Worm (Caenorhabditis elegans): ENCODE data around the gene chil-19.

DNA sequence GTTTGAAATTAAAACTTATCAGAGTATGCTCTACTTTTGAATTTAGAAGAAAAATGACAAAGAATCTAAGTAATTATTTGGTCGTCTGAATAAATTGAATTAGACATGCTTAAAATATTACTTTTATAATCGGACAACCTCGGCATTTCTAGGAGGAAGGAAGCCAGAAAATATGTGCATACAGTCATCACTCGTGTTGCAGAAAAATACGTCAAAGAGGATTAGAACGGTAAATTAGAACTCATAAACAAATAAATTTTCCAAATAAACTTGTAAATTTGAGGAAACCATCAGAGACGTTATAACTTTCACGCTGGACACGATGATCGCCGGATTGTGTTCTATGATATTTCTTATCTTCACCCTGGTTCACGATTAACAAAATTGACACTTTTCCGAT lies at the start of gene chil-19:
- TF ChIP-seq skn-1 (tag; optimal IDR thresholded peaks at IDR 0.05) (no peak), ztf-11 (tag; optimal IDR thresholded peaks at IDR 0.05) (no peak), snpc-4 (tag; optimal IDR thresholded peaks at IDR 0.05) (no peak), blmp-1 (tag; optimal IDR thresholded peaks at IDR 0.05; ENCODE audit: insufficient read depth) (no peak), F13H6.1 (tag; optimal IDR thresholded peaks at IDR 0.05) (no peak), dmd-4 (tag; optimal IDR thresholded peaks at IDR 0.05) (no peak), ceh-16 (tag; optimal IDR thresholded peaks at IDR 0.05) (no peak), unc-39 (tag; optimal IDR thresholded peaks at IDR 0.05) (no peak), zag-1 (tag; optimal IDR thresholded peaks at IDR 0.05) (no peak), ZK546.5 (tag; optimal IDR thresholded peaks at IDR 0.05) (no peak), nhr-23 (tag; optimal IDR thresholded peaks at IDR 0.05) (no peak), gmeb-1 (tag; optimal IDR thresholded peaks at IDR 0.05) (no peak), nhr-237 (tag; optimal IDR thresholded peaks at IDR 0.05) (no peak)

Data from whole organism, L2 larva.